Fruit fly (Drosophila melanogaster): ENCODE measurements around the gene CG31650.

CG31650 gene

DNA sequence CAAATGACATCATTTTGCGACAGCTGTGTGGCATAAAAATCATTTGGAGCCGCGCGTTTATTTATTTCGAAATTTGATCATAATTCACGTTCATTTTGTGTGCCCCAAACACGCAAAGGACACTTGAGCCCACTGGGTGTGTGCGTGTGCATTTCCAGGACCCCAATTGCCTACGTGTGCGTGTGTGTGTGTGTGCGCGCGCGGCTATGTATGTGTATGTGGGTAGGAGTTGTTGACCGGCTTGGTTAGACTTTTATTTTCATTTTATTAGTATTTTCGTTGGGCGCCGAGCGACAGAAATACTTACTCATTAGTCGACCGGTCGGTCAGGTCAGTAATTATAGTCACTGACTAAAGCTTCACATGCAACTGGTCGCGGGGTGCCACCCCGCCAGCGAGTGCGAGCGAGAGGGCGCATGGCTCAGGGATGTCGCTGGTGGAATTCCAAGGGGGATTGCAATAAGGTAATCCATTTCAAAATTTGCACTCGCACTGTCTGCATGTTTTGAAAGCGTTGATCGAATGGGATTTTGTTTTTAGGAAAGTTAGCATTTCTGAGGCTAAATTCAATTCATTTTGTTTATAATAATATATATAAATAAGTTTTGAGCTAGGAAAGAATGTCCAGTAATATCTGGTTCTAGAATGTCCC is 891 bp downstream of the CG31650 start:
- TF ChIP-seq Jra (GFP tag; optimal IDR thresholded peaks at IDR 0.05) (no peak), dmrt93B (GFP tag; optimal IDR thresholded peaks at IDR 0.05) (peak; percentile 20), br (GFP tag; optimal IDR thresholded peaks at IDR 0.05) (peak; percentile 48), CrebA (GFP tag; optimal IDR thresholded peaks at IDR 0.05; ENCODE audit: borderline replicate concordance) (no peak), tai (GFP tag; optimal IDR thresholded peaks at IDR 0.05) (no peak), sv (GFP tag; optimal IDR thresholded peaks at IDR 0.05) (no peak), OdsH (GFP tag; optimal IDR thresholded peaks at IDR 0.05) (peak; percentile 46), fru (GFP tag; optimal IDR thresholded peaks at IDR 0.05) (peak; percentile 47), h (GFP tag; optimal IDR thresholded peaks at IDR 0.05) (peak; percentile 54), dsf (GFP tag; optimal IDR thresholded peaks at IDR 0.05; ENCODE audit: borderline replicate concordance) (no peak), sage (GFP tag; optimal IDR thresholded peaks at IDR 0.05) (no peak), brk (GFP tag; optimal IDR thresholded peaks at IDR 0.05) (no peak), Myc (optimal IDR thresholded peaks at IDR 0.05) (no peak), Dif (GFP tag; optimal IDR thresholded peaks at IDR 0.05; ENCODE audit: partially characterized antibody) (no peak), lola (GFP tag; optimal IDR thresholded peaks at IDR 0.05) (no peak), Hr83 (GFP tag; optimal IDR thresholded peaks at IDR 0.05; ENCODE audit: poor library complexity, severe bottlenecking) (no peak), Hnf4 (GFP tag; optimal IDR thresholded peaks at IDR 0.05) (peak; percentile 72), Abd-B (GFP tag; optimal IDR thresholded peaks at IDR 0.05) (no peak), dl (GFP tag; optimal IDR thresholded peaks at IDR 0.05; ENCODE audit: insufficient read depth in 1 of 2, partially characterized antibody in 2 of 2) (no peak), Dfd (GFP tag; optimal IDR thresholded peaks at IDR 0.05) (no peak), psq (GFP tag; optimal IDR thresholded peaks at IDR 0.05) (peak; percentile 49), pan (optimal IDR thresholded peaks at IDR 0.05) (no peak), GATAd (GFP tag; optimal IDR thresholded peaks at IDR 0.05) (no peak), Rel (GFP tag; optimal IDR thresholded peaks at IDR 0.05) (no peak), Rel (tag; optimal IDR thresholded peaks at IDR 0.05) (peak; percentile 16), Hr78 (GFP tag; optimal IDR thresholded peaks at IDR 0.05) (no peak), foxo (GFP tag; optimal IDR thresholded peaks at IDR 0.05) (peak in 1 of 2 experiments; percentile 73), woc (GFP tag; optimal IDR thresholded peaks at IDR 0.05) (no peak), jim (GFP tag; optimal IDR thresholded peaks at IDR 0.05) (no peak), HLH106 (tag; optimal IDR thresholded peaks at IDR 0.05) (peak; percentile 48), ey (GFP tag; optimal IDR thresholded peaks at IDR 0.05) (peak; percentile 51), N (GFP tag; optimal IDR thresholded peaks at IDR 0.05) (no peak), Sp1 (GFP tag; optimal IDR thresholded peaks at IDR 0.05) (peak; percentile 28), Vsx2 (GFP tag; optimal IDR thresholded peaks at IDR 0.05; ENCODE audit: partially characterized antibody) (no peak), CG32264 (GFP tag; optimal IDR thresholded peaks at IDR 0.05) (no peak), Mio (GFP tag; optimal IDR thresholded peaks at IDR 0.05) (no peak), usp (GFP tag; optimal IDR thresholded peaks at IDR 0.05) (no peak), rgr (GFP tag; optimal IDR thresholded peaks at IDR 0.05) (peak; percentile 55), CG9705 (GFP tag; optimal IDR thresholded peaks at IDR 0.05) (no peak)

DNA sequence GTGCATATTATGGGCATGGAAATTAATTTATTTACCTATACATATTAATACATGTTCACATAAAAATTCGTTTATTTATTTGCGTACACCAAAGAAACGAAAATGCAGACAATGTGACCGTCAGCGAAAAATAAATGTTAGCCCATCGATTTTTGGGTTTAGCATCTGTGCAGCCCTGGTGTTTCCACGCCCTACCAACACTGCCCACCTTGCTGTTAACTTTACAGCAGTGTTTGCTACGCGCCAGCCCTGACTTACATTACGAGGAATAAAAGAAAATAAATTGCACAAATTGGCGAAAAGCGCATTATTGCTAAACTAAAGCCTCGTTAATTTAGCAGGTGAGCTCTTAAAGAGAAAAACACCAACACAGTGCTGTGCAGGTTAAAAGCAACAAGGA is 1.5 kb downstream of the CG31650 start, which contains the start of the genes CG33995, CG44000 and CG44001:
Gene CG33995, plus strand, starts transcription at position 228 of the 400 bp plus-strand sequence.
Gene CG44000, plus strand, starts transcription at position 228 of the 400 bp plus-strand sequence.
Gene CG44001, plus strand, starts transcription at position 228 of the 400 bp plus-strand sequence.
- peak; percentile 50 for TF ChIP-seq fru (GFP tag; optimal IDR thresholded peaks at IDR 0.05)
- peak; percentile 48 for TF ChIP-seq HLH106 (tag; optimal IDR thresholded peaks at IDR 0.05)
- TF ChIP-seq CG32264 (GFP tag; optimal IDR thresholded peaks at IDR 0.05) = no peak
- TF ChIP-seq ey (GFP tag; optimal IDR thresholded peaks at IDR 0.05) = peak; percentile 14
- no peak for TF ChIP-seq woc (GFP tag; optimal IDR thresholded peaks at IDR 0.05)
- no peak for TF ChIP-seq N (GFP tag; optimal IDR thresholded peaks at IDR 0.05)
- peak in 1 of 2 experiments; percentile 74 for TF ChIP-seq foxo (GFP tag; optimal IDR thresholded peaks at IDR 0.05)
- TF ChIP-seq sage (GFP tag; optimal IDR thresholded peaks at IDR 0.05) = peak; percentile 44
- no peak for TF ChIP-seq Dif (GFP tag; optimal IDR thresholded peaks at IDR 0.05; ENCODE audit: partially characterized antibody)
- no peak for TF ChIP-seq Rel (GFP tag; optimal IDR thresholded peaks at IDR 0.05)
- peak; percentile 57 for TF ChIP-seq Rel (tag; optimal IDR thresholded peaks at IDR 0.05)
- peak; percentile 85 for TF ChIP-seq Hr83 (GFP tag; optimal IDR thresholded peaks at IDR 0.05; ENCODE audit: poor library complexity, severe bottlenecking)
- no peak for TF ChIP-seq Myc (optimal IDR thresholded peaks at IDR 0.05)
- peak; percentile 42 for TF ChIP-seq sv (GFP tag; optimal IDR thresholded peaks at IDR 0.05)
- TF ChIP-seq br (GFP tag; optimal IDR thresholded peaks at IDR 0.05) = peak; percentile 61
- peak; percentile 52 for TF ChIP-seq Sp1 (GFP tag; optimal IDR thresholded peaks at IDR 0.05)
- TF ChIP-seq Jra (GFP tag; optimal IDR thresholded peaks at IDR 0.05) = peak; percentile 31
- peak; percentile 20 for TF ChIP-seq OdsH (GFP tag; optimal IDR thresholded peaks at IDR 0.05)
- peak; percentile 5 for TF ChIP-seq dmrt93B (GFP tag; optimal IDR thresholded peaks at IDR 0.05)
- TF ChIP-seq Dfd (GFP tag; optimal IDR thresholded peaks at IDR 0.05) = no peak
- no peak for TF ChIP-seq Hnf4 (GFP tag; optimal IDR thresholded peaks at IDR 0.05)
- peak; percentile 74 for TF ChIP-seq rgr (GFP tag; optimal IDR thresholded peaks at IDR 0.05)
- TF ChIP-seq psq (GFP tag; optimal IDR thresholded peaks at IDR 0.05) = peak; percentile 7
- peak; percentile 52 for TF ChIP-seq CG9705 (GFP tag; optimal IDR thresholded peaks at IDR 0.05)
- no peak for TF ChIP-seq Abd-B (GFP tag; optimal IDR thresholded peaks at IDR 0.05)
- peak; percentile 51 for TF ChIP-seq h (GFP tag; optimal IDR thresholded peaks at IDR 0.05)
- no peak for TF ChIP-seq usp (GFP tag; optimal IDR thresholded peaks at IDR 0.05)
